Fruit fly (Drosophila melanogaster): ENCODE results near the gene CG46281.

CG46281 gene

dm6 chr3R:13063746-13064592 lies 33.9 kb upstream of the CG46281 start (continued):
- no peak for TF ChIP-seq CG8359 (GFP tag; optimal IDR thresholded peaks at IDR 0.05; ENCODE audit: borderline replicate concordance)
- TF ChIP-seq gsb-n (tag; optimal IDR thresholded peaks at IDR 0.05), result peak; percentile 50
- no peak for TF ChIP-seq CG12942 (GFP tag; optimal IDR thresholded peaks at IDR 0.05)
- peak; percentile 4 for TF ChIP-seq ftz-f1 (GFP tag; optimal IDR thresholded peaks at IDR 0.05)
- TF ChIP-seq fru (optimal IDR thresholded peaks at IDR 0.05), result no peak
- peak; percentile 43 for TF ChIP-seq yki (optimal IDR thresholded peaks at IDR 0.05)
- peak in 1 of 2 experiments; percentile 75 for TF ChIP-seq tll (GFP tag; optimal IDR thresholded peaks at IDR 0.05)
- peak; percentile 18 for TF ChIP-seq Mes4 (GFP tag; optimal IDR thresholded peaks at IDR 0.05)
- TF ChIP-seq CrebB (tag; optimal IDR thresholded peaks at IDR 0.05), result peak; percentile 39
- peak; percentile 19 for TF ChIP-seq CG13775 (GFP tag; optimal IDR thresholded peaks at IDR 0.05)
- no peak for TF ChIP-seq tin (GFP tag; optimal IDR thresholded peaks at IDR 0.05)
- no peak for TF ChIP-seq HHEX (GFP tag; optimal IDR thresholded peaks at IDR 0.05)
- TF ChIP-seq toy (GFP tag; IDR thresholded peaks at IDR 0.05), result no peak
- TF ChIP-seq pzg (GFP tag; optimal IDR thresholded peaks at IDR 0.05), result no peak
- TF ChIP-seq CG7928 (GFP tag; optimal IDR thresholded peaks at IDR 0.05), result no peak
- TF ChIP-seq Nf-YB (GFP tag; optimal IDR thresholded peaks at IDR 0.05), result peak; percentile 100
- no peak for TF ChIP-seq lbe (GFP tag; optimal IDR thresholded peaks at IDR 0.05)
- TF ChIP-seq Chrac-16 (GFP tag; optimal IDR thresholded peaks at IDR 0.05), result no peak
- TF ChIP-seq esg (GFP tag; conservative IDR thresholded peaks at IDR 0.05), result no peak
- no peak for TF ChIP-seq CG1647 (GFP tag; optimal IDR thresholded peaks at IDR 0.05)
- TF ChIP-seq ewg (GFP tag; optimal IDR thresholded peaks at IDR 0.05), result peak; percentile 71
- TF ChIP-seq maf-S (GFP tag; optimal IDR thresholded peaks at IDR 0.05), result no peak
- no peak for TF ChIP-seq CG10462 (GFP tag; optimal IDR thresholded peaks at IDR 0.05)
- no peak for TF ChIP-seq her (GFP tag; optimal IDR thresholded peaks at IDR 0.05)
- TF ChIP-seq insv (GFP tag; optimal IDR thresholded peaks at IDR 0.05), result peak in 1 of 2 experiments; percentile 16
- TF ChIP-seq danr (GFP tag; IDR thresholded peaks at IDR 0.05), result no peak
- TF ChIP-seq hb (GFP tag; IDR thresholded peaks at IDR 0.05; ENCODE audit: partially characterized antibody), result no peak
- peak; percentile 52 for TF ChIP-seq Ets97D (GFP tag; optimal IDR thresholded peaks at IDR 0.05)
- TF ChIP-seq Dad (GFP tag; optimal IDR thresholded peaks at IDR 0.05), result no peak
- TF ChIP-seq bigmax (GFP tag; optimal IDR thresholded peaks at IDR 0.05), result no peak
- TF ChIP-seq ind (GFP tag; optimal IDR thresholded peaks at IDR 0.05), result no peak
- no peak for TF ChIP-seq CG1792 (GFP tag; optimal IDR thresholded peaks at IDR 0.05)
- peak; percentile 66 for TF ChIP-seq zf30C (GFP tag; optimal IDR thresholded peaks at IDR 0.05)
- TF ChIP-seq gfzf (GFP tag; optimal IDR thresholded peaks at IDR 0.05), result no peak
- no peak for TF ChIP-seq gsb (GFP tag; IDR thresholded peaks at IDR 0.05)
- no peak for TF ChIP-seq fd96Cb (tag; optimal IDR thresholded peaks at IDR 0.05)
- TF ChIP-seq CG8944 (GFP tag; optimal IDR thresholded peaks at IDR 0.05), result no peak
- peak; percentile 7 for TF ChIP-seq nau (GFP tag; optimal IDR thresholded peaks at IDR 0.05)
- TF ChIP-seq BEAF-32 (GFP tag; optimal IDR thresholded peaks at IDR 0.05), result no peak
- TF ChIP-seq dmrt11E (tag; optimal IDR thresholded peaks at IDR 0.05), result peak; percentile 20
- TF ChIP-seq NC2α (GFP tag; optimal IDR thresholded peaks at IDR 0.05), result no peak
- TF ChIP-seq CG15479 (GFP tag; optimal IDR thresholded peaks at IDR 0.05), result peak; percentile 95
- no peak for TF ChIP-seq CG15073 (GFP tag; optimal IDR thresholded peaks at IDR 0.05)
- TF ChIP-seq az2 (GFP tag; optimal IDR thresholded peaks at IDR 0.05), result no peak
- TF ChIP-seq da (GFP tag; optimal IDR thresholded peaks at IDR 0.05), result no peak
- TF ChIP-seq en (GFP tag; optimal IDR thresholded peaks at IDR 0.05), result no peak
- TF ChIP-seq sob (GFP tag; IDR thresholded peaks at IDR 0.05), result no peak
- TF ChIP-seq fd102C (GFP tag; optimal IDR thresholded peaks at IDR 0.05), result peak; percentile 5
- no peak for TF ChIP-seq Mad (GFP tag; optimal IDR thresholded peaks at IDR 0.05)
- no peak for TF ChIP-seq CG13894 (tag; optimal IDR thresholded peaks at IDR 0.05)

Measured in whole organism, embryonic.